Worm (Caenorhabditis elegans): Measurements from ENCODE around the gene C18A11.4.

DNA sequence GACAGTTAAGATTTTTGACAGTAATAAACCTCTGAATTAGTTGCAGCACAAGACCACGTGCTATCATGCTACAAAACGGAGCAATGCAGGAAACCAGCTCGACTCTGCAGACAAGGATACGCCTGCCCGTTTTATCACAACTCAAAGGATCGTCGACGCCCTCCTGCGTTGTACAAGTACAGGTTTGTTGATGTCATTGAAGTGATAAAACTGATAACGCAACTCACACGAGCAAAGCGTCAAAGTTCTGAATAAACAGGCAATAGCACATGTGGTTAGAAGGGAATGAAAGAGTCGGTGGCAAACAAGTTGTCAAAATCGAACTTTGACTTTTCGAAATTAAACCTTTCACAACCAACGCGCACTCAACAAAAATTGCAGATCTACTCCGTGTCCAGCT, 22.6 kb upstream of the C18A11.4 start:
- no peak for TF ChIP-seq lsy-2 (tag; optimal IDR thresholded peaks at IDR 0.05)
- no peak for TF ChIP-seq D1046.2 (GFP tag; IDR thresholded peaks at IDR 0.05)
- peak; percentile 63 for TF ChIP-seq pqm-1 (tag; optimal IDR thresholded peaks at IDR 0.05)
- TF ChIP-seq snpc-4 (tag; optimal IDR thresholded peaks at IDR 0.05): no peak
- 0 out of 2 replicates have a peak, but pooled peaks have one; percentile 37 for TF ChIP-seq mdt-29 (GFP tag; IDR thresholded peaks at IDR 0.05)
- peak; percentile 56 for TF ChIP-seq nhr-28 (tag; optimal IDR thresholded peaks at IDR 0.05)
- TF ChIP-seq daf-16 (GFP tag; optimal IDR thresholded peaks at IDR 0.05): no peak
- peak; percentile 98 for TF ChIP-seq daf-16 (tag; optimal IDR thresholded peaks at IDR 0.05)
- TF ChIP-seq pha-4 (GFP tag; IDR thresholded peaks at IDR 0.05): no peak
- TF ChIP-seq pha-4 (tag; optimal IDR thresholded peaks at IDR 0.05): no peak
- no peak for TF ChIP-seq nhr-76 (tag; optimal IDR thresholded peaks at IDR 0.05)
- TF ChIP-seq lin-15B (tag; optimal IDR thresholded peaks at IDR 0.05): no peak
- no peak for TF ChIP-seq dpl-1 (GFP tag; optimal IDR thresholded peaks at IDR 0.05)

All from whole organism, L4 larva.